Worm (Caenorhabditis elegans) whole organism, midembryonic: ENCODE measurements around the gene Y43F8B.24.

Experiments used
- cog-1 ChIP-seq: sonication (generic microtip); optimal IDR thresholded peaks from 2 replicates; lab custom pipeline; 2016; ENCODE audit warnings: missing genetic modification characterization, missing compliant biosample characterization
- ztf-23 ChIP-seq: fragments of 200-800 bp; sonication (Bioruptor generic); IDR thresholded peaks from 2 replicates; pipeline ENCODE4 v1.3.6; 2022; ENCODE audit warnings: missing genetic modification reagents, missing genetic modification characterization, missing compliant biosample characterization

DNA sequence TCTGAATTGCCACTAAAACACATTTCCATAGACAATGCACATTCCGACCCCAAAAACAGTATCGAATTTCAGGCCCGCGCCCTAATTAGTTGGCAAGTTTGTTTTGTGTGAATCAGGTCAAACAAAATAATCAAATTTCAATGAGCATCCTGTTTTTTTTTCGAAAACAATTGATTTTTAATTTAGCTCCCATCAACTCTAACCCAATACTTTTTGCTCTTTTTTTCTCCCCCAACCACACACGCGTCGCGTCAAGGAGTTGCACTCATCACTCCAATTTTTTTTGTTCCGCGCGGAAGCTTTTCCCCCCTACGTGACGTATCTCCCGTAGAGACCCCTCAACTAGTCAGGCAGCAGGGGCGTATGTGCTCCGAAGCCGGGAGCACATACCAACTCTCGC, 44.2 kb downstream of the Y43F8B.24 start:
- TF ChIP-seq ztf-23: no peak
- TF ChIP-seq cog-1 (tag; lab: Kevin White, UChicago): no peak
